ENCODE assay signal across 1 fruit fly cellular context in genomic region chrX:16277878-16278506, dm6.
A peak's percentile ranks its signal among the peaks of the same experiment; 100 is the strongest.
TF ChIP-seq lines count a peak whose summit lies in the region.

eas (plus strand) TSS chrX:16278328.

TF ChIP-seq in whole organism, embryonic, 481 proteins besides CTCF, POLR2A, EP300 and RAD21 (continued from another document and continues in another):
- TF ChIP-seq Chrac-16 (GFP tag; optimal IDR thresholded peaks at IDR 0.05; lab: Kevin White, UChicago) (no peak), Dll (GFP tag; IDR thresholded peaks at IDR 0.05; lab: Robert Waterston, UW; ENCODE audit: partially characterized antibody) (peak; percentile 64), Side (GFP tag; optimal IDR thresholded peaks at IDR 0.05; lab: Kevin White, UChicago) (peak; percentile 31), CG10431 (GFP tag; optimal IDR thresholded peaks at IDR 0.05; lab: Kevin White, UChicago) (no peak), CG10147 (GFP tag; optimal IDR thresholded peaks at IDR 0.05; lab: Kevin White, UChicago) (no peak), danr (GFP tag; IDR thresholded peaks at IDR 0.05; lab: Robert Waterston, UW) (no peak), ase (GFP tag; IDR thresholded peaks at IDR 0.05; lab: Robert Waterston, UW) (no peak), klu (GFP tag; IDR thresholded peaks at IDR 0.05; lab: Robert Waterston, UW) (no peak), Mad (GFP tag; optimal IDR thresholded peaks at IDR 0.05; lab: Kevin White, UChicago) (no peak), CG12299 (tag; optimal IDR thresholded peaks at IDR 0.05; lab: Kevin White, UChicago) (no peak), phol (tag; optimal IDR thresholded peaks at IDR 0.05; lab: Kevin White, UChicago) (no peak), h (optimal IDR thresholded peaks at IDR 0.05; lab: Kevin White, UChicago) (no peak), kah (GFP tag; optimal IDR thresholded peaks at IDR 0.05; lab: Kevin White, UChicago) (no peak), CG4854 (GFP tag; optimal IDR thresholded peaks at IDR 0.05; lab: Kevin White, UChicago) (no peak), CG3726 (GFP tag; IDR thresholded peaks at IDR 0.05; lab: Robert Waterston, UW) (no peak), chn (GFP tag; optimal IDR thresholded peaks at IDR 0.05; lab: Kevin White, UChicago) (peak; percentile 27), trem (tag; optimal IDR thresholded peaks at IDR 0.05; lab: Kevin White, UChicago) (peak; percentile 48), Aef1 (GFP tag; IDR thresholded peaks at IDR 0.05; lab: Robert Waterston, UW) (no peak), CG13775 (GFP tag; optimal IDR thresholded peaks at IDR 0.05; lab: Kevin White, UChicago) (no peak), Poxn (GFP tag; IDR thresholded peaks at IDR 0.05; lab: Robert Waterston, UW) (no peak), unpg (GFP tag; optimal IDR thresholded peaks at IDR 0.05; lab: Kevin White, UChicago) (no peak), CG11085 (GFP tag; IDR thresholded peaks at IDR 0.05; lab: Robert Waterston, UW) (no peak), al (GFP tag; IDR thresholded peaks at IDR 0.05; lab: Robert Waterston, UW) (no peak), rib (GFP tag; IDR thresholded peaks at IDR 0.05; lab: Robert Waterston, UW) (no peak), lab (GFP tag; optimal IDR thresholded peaks at IDR 0.05; lab: Kevin White, UChicago) (peak; percentile 29), CG14710 (tag; optimal IDR thresholded peaks at IDR 0.05; lab: Kevin White, UChicago) (peak; percentile 44), CG4730 (GFP tag; IDR thresholded peaks at IDR 0.05; lab: Robert Waterston, UW) (no peak), CG14441 (GFP tag; IDR thresholded peaks at IDR 0.05; lab: Robert Waterston, UW) (no peak), Hmx (GFP tag; optimal IDR thresholded peaks at IDR 0.05; lab: Kevin White, UChicago) (no peak), cg (GFP tag; optimal IDR thresholded peaks at IDR 0.05; lab: Kevin White, UChicago) (no peak), CG8089 (GFP tag; optimal IDR thresholded peaks at IDR 0.05; lab: Kevin White, UChicago) (no peak), CG31224 (GFP tag; IDR thresholded peaks at IDR 0.05; lab: Robert Waterston, UW) (no peak), CG10565 (GFP tag; optimal IDR thresholded peaks at IDR 0.05; lab: Kevin White, UChicago) (no peak), PHDP (tag; optimal IDR thresholded peaks at IDR 0.05; lab: Kevin White, UChicago) (no peak), ranshi (GFP tag; IDR thresholded peaks at IDR 0.05; lab: Robert Waterston, UW) (no peak; the same call in 1 of the 2 replicates), CG33213 (GFP tag; optimal IDR thresholded peaks at IDR 0.05; lab: Kevin White, UChicago) (peak; percentile 35), hth (optimal IDR thresholded peaks at IDR 0.05; lab: Kevin White, UChicago) (no peak), Hand (GFP tag; optimal IDR thresholded peaks at IDR 0.05; lab: Kevin White, UChicago) (no peak), CG42726 (GFP tag; IDR thresholded peaks at IDR 0.05; lab: Robert Waterston, UW; ENCODE audit: partially characterized antibody) (peak; percentile 79), CHES-1-like (GFP tag; optimal IDR thresholded peaks at IDR 0.05; lab: Kevin White, UChicago) (peak; percentile 22), crol (GFP tag; IDR thresholded peaks at IDR 0.05; lab: Robert Waterston, UW) (no peak), nau (GFP tag; optimal IDR thresholded peaks at IDR 0.05; lab: Kevin White, UChicago) (no peak), wdn (GFP tag; IDR thresholded peaks at IDR 0.05; lab: Robert Waterston, UW) (no peak), onecut (GFP tag; IDR thresholded peaks at IDR 0.05; lab: Robert Waterston, UW) (peak; percentile 93), lilli (GFP tag; optimal IDR thresholded peaks at IDR 0.05; lab: Kevin White, UChicago) (peak; percentile 43), ssp (GFP tag; IDR thresholded peaks at IDR 0.05; lab: Robert Waterston, UW) (peak; percentile 50; the same call in 1 of the 2 replicates), inv (GFP tag; IDR thresholded peaks at IDR 0.05; lab: Robert Waterston, UW; ENCODE audit: partially characterized antibody) (peak; percentile 69), CG4404 (GFP tag; IDR thresholded peaks at IDR 0.05; lab: Robert Waterston, UW) (no peak), CG13296 (GFP tag; optimal IDR thresholded peaks at IDR 0.05; lab: Kevin White, UChicago) (no peak), vfl (GFP tag; optimal IDR thresholded peaks at IDR 0.05; lab: Kevin White, UChicago) (no peak), CG2712 (tag; optimal IDR thresholded peaks at IDR 0.05; lab: Kevin White, UChicago) (peak; percentile 13), B-H2 (GFP tag; optimal IDR thresholded peaks at IDR 0.05; lab: Kevin White, UChicago) (no peak), CG15514 (GFP tag; optimal IDR thresholded peaks at IDR 0.05; lab: Kevin White, UChicago) (peak; percentile 97), Sox100B (GFP tag; optimal IDR thresholded peaks at IDR 0.05; lab: Kevin White, UChicago) (no peak), CG6272 (GFP tag; IDR thresholded peaks at IDR 0.05; lab: Robert Waterston, UW) (no peak), CG16813 (GFP tag; IDR thresholded peaks at IDR 0.05; lab: Robert Waterston, UW; ENCODE audit: partially characterized antibody) (peak; percentile 80), croc (GFP tag; conservative IDR thresholded peaks at IDR 0.05; lab: Robert Waterston, UW) (no peak), peb (GFP tag; IDR thresholded peaks at IDR 0.05; lab: Robert Waterston, UW) (no peak), ci (GFP tag; IDR thresholded peaks at IDR 0.05; lab: Robert Waterston, UW) (peak; percentile 74), bowl (GFP tag; IDR thresholded peaks at IDR 0.05; lab: Robert Waterston, UW) (no peak), row (GFP tag; IDR thresholded peaks at IDR 0.05; lab: Robert Waterston, UW) (peak; percentile 63), CG9437 (GFP tag; optimal IDR thresholded peaks at IDR 0.05; lab: Kevin White, UChicago) (no peak), hb (GFP tag; IDR thresholded peaks at IDR 0.05; lab: Robert Waterston, UW; ENCODE audit: partially characterized antibody) (peak; percentile 70), CG3163 (GFP tag; optimal IDR thresholded peaks at IDR 0.05; lab: Kevin White, UChicago) (no peak), CG17385 (GFP tag; optimal IDR thresholded peaks at IDR 0.05; lab: Kevin White, UChicago) (no peak), CG10321 (GFP tag; IDR thresholded peaks at IDR 0.05; lab: Robert Waterston, UW) (no peak), Dp (GFP tag; optimal IDR thresholded peaks at IDR 0.05; lab: Kevin White, UChicago) (peak; percentile 75), tna (GFP tag; IDR thresholded peaks at IDR 0.05; lab: Robert Waterston, UW; ENCODE audit: partially characterized antibody) (peak; percentile 56; the same call in 1 of the 2 replicates), Ets65A (GFP tag; lab: Kevin White, UChicago) (peak; percentile 91), cad (GFP tag; optimal IDR thresholded peaks at IDR 0.05; lab: Kevin White, UChicago) (no peak), Six4 (GFP tag; optimal IDR thresholded peaks at IDR 0.05; lab: Kevin White, UChicago) (no peak), CG30403 (GFP tag; optimal IDR thresholded peaks at IDR 0.05; lab: Kevin White, UChicago) (peak; percentile 10), dysf (GFP tag; IDR thresholded peaks at IDR 0.05; lab: Robert Waterston, UW) (no peak), CG1792 (GFP tag; optimal IDR thresholded peaks at IDR 0.05; lab: Kevin White, UChicago) (no peak), Jarid2 (GFP tag; optimal IDR thresholded peaks at IDR 0.05; lab: Kevin White, UChicago) (peak; percentile 21), gem (tag; optimal IDR thresholded peaks at IDR 0.05; lab: Kevin White, UChicago) (no peak), CG12155 (GFP tag; optimal IDR thresholded peaks at IDR 0.05; lab: Kevin White, UChicago) (no peak), CG3995 (GFP tag; optimal IDR thresholded peaks at IDR 0.05; lab: Kevin White, UChicago) (peak; percentile 67), Drgx (GFP tag; IDR thresholded peaks at IDR 0.05; lab: Robert Waterston, UW) (no peak), hbn (GFP tag; IDR thresholded peaks at IDR 0.05; lab: Robert Waterston, UW; ENCODE audit: partially characterized antibody) (peak; percentile 42; the same call in 1 of the 2 replicates), slp2 (GFP tag; optimal IDR thresholded peaks at IDR 0.05; lab: Kevin White, UChicago) (no peak), HmgZ (tag; optimal IDR thresholded peaks at IDR 0.05; lab: Kevin White, UChicago) (no peak), zen (tag; optimal IDR thresholded peaks at IDR 0.05; lab: Kevin White, UChicago) (no peak), Dek (tag; optimal IDR thresholded peaks at IDR 0.05; lab: Kevin White, UChicago) (no peak), cas (GFP tag; IDR thresholded peaks at IDR 0.05; lab: Robert Waterston, UW) (no peak), CG31441 (GFP tag; IDR thresholded peaks at IDR 0.05; lab: Robert Waterston, UW) (no peak), dan (GFP tag; IDR thresholded peaks at IDR 0.05; lab: Robert Waterston, UW) (no peak), Trl (optimal IDR thresholded peaks at IDR 0.05; lab: Kevin White, UChicago) (no peak), Trl (GFP tag; optimal IDR thresholded peaks at IDR 0.05; lab: Kevin White, UChicago) (no peak), abd-A (tag; optimal IDR thresholded peaks at IDR 0.05; lab: Kevin White, UChicago) (no peak), Dfd (GFP tag; optimal IDR thresholded peaks at IDR 0.05; lab: Kevin White, UChicago) (no peak), CG8388 (GFP tag; optimal IDR thresholded peaks at IDR 0.05; lab: Kevin White, UChicago) (no peak), CG17328 (GFP tag; IDR thresholded peaks at IDR 0.05; lab: Robert Waterston, UW) (no peak), CG10267 (tag; optimal IDR thresholded peaks at IDR 0.05; lab: Kevin White, UChicago) (peak; percentile 31), mld (GFP tag; IDR thresholded peaks at IDR 0.05; lab: Robert Waterston, UW; ENCODE audit: partially characterized antibody) (peak; percentile 29; the same call in 1 of the 3 replicates), NC2α (GFP tag; optimal IDR thresholded peaks at IDR 0.05; lab: Kevin White, UChicago) (no peak), btn (GFP tag; optimal IDR thresholded peaks at IDR 0.05; lab: Kevin White, UChicago) (no peak), Vsx1 (GFP tag; optimal IDR thresholded peaks at IDR 0.05; lab: Kevin White, UChicago) (no peak), Ssrp (tag; optimal IDR thresholded peaks at IDR 0.05; lab: Kevin White, UChicago) (no peak), Fer1 (GFP tag; optimal IDR thresholded peaks at IDR 0.05; lab: Kevin White, UChicago) (no peak), CG11723 (GFP tag; optimal IDR thresholded peaks at IDR 0.05; lab: Kevin White, UChicago) (no peak), CG18619 (GFP tag; optimal IDR thresholded peaks at IDR 0.05; lab: Kevin White, UChicago) (no peak), dimm (GFP tag; IDR thresholded peaks at IDR 0.05; lab: Robert Waterston, UW) (no peak), HLH4C (GFP tag; IDR thresholded peaks at IDR 0.05; lab: Robert Waterston, UW; ENCODE audit: partially characterized antibody) (peak; percentile 65; the same call in 2 of the 3 replicates), fd64A (GFP tag; optimal IDR thresholded peaks at IDR 0.05; lab: Kevin White, UChicago) (no peak), CG3407 (GFP tag; optimal IDR thresholded peaks at IDR 0.05; lab: Kevin White, UChicago) (no peak), tgo (GFP tag; IDR thresholded peaks at IDR 0.05; lab: Robert Waterston, UW) (no peak), Oli (tag; optimal IDR thresholded peaks at IDR 0.05; lab: Kevin White, UChicago) (no peak), ewg (GFP tag; optimal IDR thresholded peaks at IDR 0.05; lab: Kevin White, UChicago) (no peak), Atf3 (GFP tag; optimal IDR thresholded peaks at IDR 0.05; lab: Kevin White, UChicago) (no peak), ro (GFP tag; IDR thresholded peaks at IDR 0.05; lab: Robert Waterston, UW) (no peak), Mrtf (GFP tag; IDR thresholded peaks at IDR 0.05; lab: Robert Waterston, UW) (no peak), corto (GFP tag; optimal IDR thresholded peaks at IDR 0.05; lab: Kevin White, UChicago) (no peak), TFAM (GFP tag; optimal IDR thresholded peaks at IDR 0.05; lab: Kevin White, UChicago) (no peak), Max (GFP tag; optimal IDR thresholded peaks at IDR 0.05; lab: Kevin White, UChicago) (peak; percentile 19), HLH3B (GFP tag; IDR thresholded peaks at IDR 0.05; lab: Robert Waterston, UW) (no peak), CG1832 (GFP tag; optimal IDR thresholded peaks at IDR 0.05; lab: Kevin White, UChicago) (no peak), E2f1 (GFP tag; IDR thresholded peaks at IDR 0.05; lab: Robert Waterston, UW) (no peak), amos (GFP tag; IDR thresholded peaks at IDR 0.05; lab: Robert Waterston, UW; ENCODE audit: partially characterized antibody) (peak; percentile 87), CG6765 (GFP tag; optimal IDR thresholded peaks at IDR 0.05; lab: Kevin White, UChicago) (no peak), CG7556 (GFP tag; optimal IDR thresholded peaks at IDR 0.05; lab: Kevin White, UChicago) (no peak), CG13424 (tag; optimal IDR thresholded peaks at IDR 0.05; lab: Kevin White, UChicago) (no peak), Gug (GFP tag; IDR thresholded peaks at IDR 0.05; lab: Robert Waterston, UW) (no peak), CG10959 (GFP tag; IDR thresholded peaks at IDR 0.05; lab: Robert Waterston, UW) (no peak), CG1233 (GFP tag; optimal IDR thresholded peaks at IDR 0.05; lab: Kevin White, UChicago) (no peak), stwl (tag; optimal IDR thresholded peaks at IDR 0.05; lab: Kevin White, UChicago) (peak; percentile 60), CG10543 (GFP tag; optimal IDR thresholded peaks at IDR 0.05; lab: Kevin White, UChicago) (no peak), CG6791 (GFP tag; IDR thresholded peaks at IDR 0.05; lab: Robert Waterston, UW; ENCODE audit: partially characterized antibody) (peak; percentile 77), CG43689 (GFP tag; IDR thresholded peaks at IDR 0.05; lab: Robert Waterston, UW) (no peak), CG2199 (GFP tag; IDR thresholded peaks at IDR 0.05; lab: Robert Waterston, UW) (no peak), CG10274 (GFP tag; optimal IDR thresholded peaks at IDR 0.05; lab: Kevin White, UChicago) (no peak), Sox102F (GFP tag; optimal IDR thresholded peaks at IDR 0.05; lab: Kevin White, UChicago) (no peak), CG18764 (GFP tag; optimal IDR thresholded peaks at IDR 0.05; lab: Kevin White, UChicago) (no peak), CG17829 (tag; optimal IDR thresholded peaks at IDR 0.05; lab: Kevin White, UChicago) (no peak), ato (GFP tag; IDR thresholded peaks at IDR 0.05; lab: Robert Waterston, UW; ENCODE audit: partially characterized antibody) (peak; percentile 64), CG4282 (GFP tag; optimal IDR thresholded peaks at IDR 0.05; lab: Kevin White, UChicago) (no peak), ara (GFP tag; IDR thresholded peaks at IDR 0.05; lab: Robert Waterston, UW) (no peak)
